ENCODE assay signal across 3 fruit fly cellular contexts in the genomic region with DNA sequence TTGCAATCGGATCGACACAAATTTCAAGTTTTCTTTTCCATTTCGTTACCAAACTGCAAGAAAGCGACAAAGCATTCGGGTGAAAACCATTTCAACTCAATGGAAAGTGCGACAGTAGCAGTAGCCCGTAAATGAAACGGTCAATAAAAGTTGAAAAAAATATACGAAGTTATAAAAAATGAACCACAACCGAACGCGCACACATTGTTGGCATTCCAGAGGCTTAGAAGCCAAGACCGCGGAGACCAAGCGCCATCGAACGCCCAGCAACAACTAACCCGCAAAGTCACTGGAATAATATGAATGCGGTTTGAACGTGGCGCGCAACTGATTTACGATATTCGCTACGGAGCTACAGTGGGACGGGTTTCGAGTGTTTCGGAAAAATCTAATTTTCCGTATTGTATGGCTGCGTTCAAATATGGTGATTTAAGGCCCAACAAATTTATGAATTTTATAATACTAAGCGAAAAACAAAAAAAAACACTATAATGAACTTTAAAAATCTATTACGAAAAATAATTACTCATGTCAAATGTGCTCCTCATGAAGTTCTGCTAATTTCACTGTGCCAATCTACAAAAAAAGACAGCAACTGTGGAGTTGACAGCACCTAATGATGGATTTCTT.
A peak's percentile ranks its signal among the peaks of the same experiment; 100 is the strongest.
TF ChIP-seq lines count a peak whose summit lies in the region.

No protein-coding gene starts in this region.

TF ChIP-seq in whole organism, embryonic, 481 proteins besides CTCF, POLR2A, EP300 and RAD21 (continued from another document and continues in another):
- peak; percentile 34 for TF ChIP-seq CG18764 (GFP tag; optimal IDR thresholded peaks at IDR 0.05; lab: Kevin White, UChicago)
- peak; percentile 12 for TF ChIP-seq CG10543 (GFP tag; optimal IDR thresholded peaks at IDR 0.05; lab: Kevin White, UChicago)
- no peak for TF ChIP-seq yki (optimal IDR thresholded peaks at IDR 0.05; lab: Kevin White, UChicago)
- TF ChIP-seq onecut (GFP tag; IDR thresholded peaks at IDR 0.05; lab: Robert Waterston, UW): 0 out of 2 replicates have a peak, but pooled peaks have one; percentile 28
- TF ChIP-seq fd3F (GFP tag; optimal IDR thresholded peaks at IDR 0.05; lab: Kevin White, UChicago): no peak
- peak; percentile 74 for TF ChIP-seq Drgx (GFP tag; IDR thresholded peaks at IDR 0.05; lab: Robert Waterston, UW)
- no peak for TF ChIP-seq Neu2 (GFP tag; optimal IDR thresholded peaks at IDR 0.05; lab: Kevin White, UChicago; ENCODE audit: borderline replicate concordance)
- TF ChIP-seq slbo (GFP tag; IDR thresholded peaks at IDR 0.05; lab: Robert Waterston, UW): peak; percentile 61; the same call in 1 of the 2 replicates
- TF ChIP-seq tup (GFP tag; optimal IDR thresholded peaks at IDR 0.05; lab: Kevin White, UChicago): no peak
- TF ChIP-seq CG17568 (GFP tag; optimal IDR thresholded peaks at IDR 0.05; lab: Kevin White, UChicago): no peak
- TF ChIP-seq CG8478 (optimal IDR thresholded peaks at IDR 0.05; lab: Kevin White, UChicago): no peak
- TF ChIP-seq CG1233 (GFP tag; optimal IDR thresholded peaks at IDR 0.05; lab: Kevin White, UChicago): no peak
- TF ChIP-seq CG34224 (GFP tag; IDR thresholded peaks at IDR 0.05; lab: Robert Waterston, UW; ENCODE audit: partially characterized antibody): no peak
- peak; percentile 53 for TF ChIP-seq CG2678 (tag; optimal IDR thresholded peaks at IDR 0.05; lab: Kevin White, UChicago)
- TF ChIP-seq D19B (GFP tag; optimal IDR thresholded peaks at IDR 0.05; lab: Kevin White, UChicago): peak; percentile 14
- no peak for TF ChIP-seq zen2 (GFP tag; IDR thresholded peaks at IDR 0.05; lab: Robert Waterston, UW; ENCODE audit: partially characterized antibody)
- TF ChIP-seq CG8089 (GFP tag; optimal IDR thresholded peaks at IDR 0.05; lab: Kevin White, UChicago): no peak
- no peak for TF ChIP-seq lbe (GFP tag; optimal IDR thresholded peaks at IDR 0.05; lab: Kevin White, UChicago)
- no peak for TF ChIP-seq so (GFP tag; IDR thresholded peaks at IDR 0.05; lab: Robert Waterston, UW)
- no peak for TF ChIP-seq nerfin-2 (GFP tag; IDR thresholded peaks at IDR 0.05; lab: Robert Waterston, UW; ENCODE audit: partially characterized antibody)
- TF ChIP-seq CG8290 (GFP tag; optimal IDR thresholded peaks at IDR 0.05; lab: Kevin White, UChicago): no peak
- no peak for TF ChIP-seq CG8290 (tag; optimal IDR thresholded peaks at IDR 0.05; lab: Kevin White, UChicago)
- peak; percentile 56 for TF ChIP-seq Ada2b (GFP tag; IDR thresholded peaks at IDR 0.05; lab: Robert Waterston, UW)
- no peak for TF ChIP-seq zf30C (GFP tag; optimal IDR thresholded peaks at IDR 0.05; lab: Kevin White, UChicago)
- no peak for TF ChIP-seq Dref (GFP tag; IDR thresholded peaks at IDR 0.05; lab: Robert Waterston, UW)
- no peak for TF ChIP-seq Sry-δ (GFP tag; optimal IDR thresholded peaks at IDR 0.05; lab: Kevin White, UChicago)
- TF ChIP-seq gsb (GFP tag; IDR thresholded peaks at IDR 0.05; lab: Robert Waterston, UW): peak; percentile 51; the same call in 1 of the 2 replicates
- peak; percentile 8 for TF ChIP-seq CG7786 (GFP tag; optimal IDR thresholded peaks at IDR 0.05; lab: Kevin White, UChicago)
- TF ChIP-seq nom (GFP tag; optimal IDR thresholded peaks at IDR 0.05; lab: Kevin White, UChicago): no peak
- TF ChIP-seq Mes4 (GFP tag; optimal IDR thresholded peaks at IDR 0.05; lab: Kevin White, UChicago): peak; percentile 11
- peak; percentile 5 for TF ChIP-seq sug (tag; optimal IDR thresholded peaks at IDR 0.05; lab: Kevin White, UChicago)
- no peak for TF ChIP-seq TFAM (GFP tag; optimal IDR thresholded peaks at IDR 0.05; lab: Kevin White, UChicago)
- TF ChIP-seq CG9876 (GFP tag; optimal IDR thresholded peaks at IDR 0.05; lab: Kevin White, UChicago): no peak
- peak; percentile 34 for TF ChIP-seq slou (GFP tag; optimal IDR thresholded peaks at IDR 0.05; lab: Kevin White, UChicago)
- TF ChIP-seq NC2α (GFP tag; optimal IDR thresholded peaks at IDR 0.05; lab: Kevin White, UChicago): no peak
- TF ChIP-seq NFAT (GFP tag; IDR thresholded peaks at IDR 0.05; lab: Robert Waterston, UW): 0 out of 2 replicates have a peak, but pooled peaks have one; percentile 19
- no peak for TF ChIP-seq Rx (GFP tag; IDR thresholded peaks at IDR 0.05; lab: Robert Waterston, UW)
- TF ChIP-seq PHDP (tag; optimal IDR thresholded peaks at IDR 0.05; lab: Kevin White, UChicago): peak; percentile 51
- peak; percentile 47 for TF ChIP-seq mam (GFP tag; optimal IDR thresholded peaks at IDR 0.05; lab: Kevin White, UChicago)
- TF ChIP-seq CG33557 (GFP tag; optimal IDR thresholded peaks at IDR 0.05; lab: Kevin White, UChicago): no peak
- TF ChIP-seq CG13296 (GFP tag; optimal IDR thresholded peaks at IDR 0.05; lab: Kevin White, UChicago): no peak

TF ChIP-seq in whole organism, prepupa, 60 proteins besides CTCF, POLR2A, EP300 and RAD21 (continued from another document):
- TF ChIP-seq CG3032 (tag; optimal IDR thresholded peaks at IDR 0.05; lab: Kevin White, UChicago) (no peak), CG6276 (GFP tag; optimal IDR thresholded peaks at IDR 0.05; lab: Kevin White, UChicago) (peak; percentile 71), achi (GFP tag; optimal IDR thresholded peaks at IDR 0.05; lab: Kevin White, UChicago) (peak; percentile 55), cyc (GFP tag; optimal IDR thresholded peaks at IDR 0.05; lab: Kevin White, UChicago) (no peak), CG32006 (GFP tag; optimal IDR thresholded peaks at IDR 0.05; lab: Kevin White, UChicago) (peak; percentile 80), Hr4 (GFP tag; optimal IDR thresholded peaks at IDR 0.05; lab: Kevin White, UChicago) (peak; percentile 78), CG31627 (GFP tag; optimal IDR thresholded peaks at IDR 0.05; lab: Kevin White, UChicago) (peak; percentile 22), Eip93F (GFP tag; optimal IDR thresholded peaks at IDR 0.05; lab: Kevin White, UChicago) (no peak), Blimp-1 (GFP tag; optimal IDR thresholded peaks at IDR 0.05; lab: Kevin White, UChicago) (no peak), dsx (GFP tag; optimal IDR thresholded peaks at IDR 0.05; lab: Kevin White, UChicago; ENCODE audit: poor library complexity, severe bottlenecking) (no peak), topi (GFP tag; optimal IDR thresholded peaks at IDR 0.05; lab: Kevin White, UChicago) (peak; percentile 50), CG15336 (GFP tag; IDR thresholded peaks at IDR 0.05; lab: Robert Waterston, UW) (peak; percentile 79), CG9139 (GFP tag; optimal IDR thresholded peaks at IDR 0.05; lab: Kevin White, UChicago) (no peak), Hr38 (GFP tag; optimal IDR thresholded peaks at IDR 0.05; lab: Kevin White, UChicago) (no peak), ss (GFP tag; optimal IDR thresholded peaks at IDR 0.05; lab: Kevin White, UChicago) (no peak), CG7368 (GFP tag; optimal IDR thresholded peaks at IDR 0.05; lab: Kevin White, UChicago) (no peak), fd85E (GFP tag; optimal IDR thresholded peaks at IDR 0.05; lab: Kevin White, UChicago) (no peak), Hr39 (GFP tag; optimal IDR thresholded peaks at IDR 0.05; lab: Kevin White, UChicago) (peak; percentile 33), CG6854 (GFP tag; optimal IDR thresholded peaks at IDR 0.05; lab: Kevin White, UChicago) (no peak), CG6792 (GFP tag; optimal IDR thresholded peaks at IDR 0.05; lab: Kevin White, UChicago) (no peak), CG10669 (GFP tag; optimal IDR thresholded peaks at IDR 0.05; lab: Kevin White, UChicago) (no peak), CG4318 (GFP tag; optimal IDR thresholded peaks at IDR 0.05; lab: Kevin White, UChicago) (peak; percentile 44), fkh (GFP tag; optimal IDR thresholded peaks at IDR 0.05; lab: Kevin White, UChicago) (no peak), CG6808 (GFP tag; optimal IDR thresholded peaks at IDR 0.05; lab: Kevin White, UChicago) (no peak), pdm3 (GFP tag; optimal IDR thresholded peaks at IDR 0.05; lab: Kevin White, UChicago) (peak; percentile 67), Sox15 (GFP tag; optimal IDR thresholded peaks at IDR 0.05; lab: Kevin White, UChicago) (no peak), lz (GFP tag; optimal IDR thresholded peaks at IDR 0.05; lab: Kevin White, UChicago) (peak; percentile 39), CG1621 (tag; optimal IDR thresholded peaks at IDR 0.05; lab: Kevin White, UChicago) (no peak), Smox (GFP tag; optimal IDR thresholded peaks at IDR 0.05; lab: Kevin White, UChicago) (peak; percentile 15), acj6 (GFP tag; optimal IDR thresholded peaks at IDR 0.05; lab: Kevin White, UChicago) (peak; percentile 21), Eip78C (GFP tag; lab: Kevin White, UChicago) (peak; percentile 90), CG6163 (GFP tag; IDR thresholded peaks at IDR 0.05; lab: Robert Waterston, UW) (0 out of 3 replicates have a peak, but pooled peaks have one; percentile 41), CG11294 (GFP tag; IDR thresholded peaks at IDR 0.05; lab: Robert Waterston, UW) (0 out of 2 replicates have a peak, but pooled peaks have one; percentile 8), vri (GFP tag; optimal IDR thresholded peaks at IDR 0.05; lab: Kevin White, UChicago) (peak; percentile 20), eg (GFP tag; IDR thresholded peaks at IDR 0.05; lab: Robert Waterston, UW) (peak; percentile 33; the same call in 1 of the 3 replicates), Sox102F (GFP tag; optimal IDR thresholded peaks at IDR 0.05; lab: Kevin White, UChicago) (peak; percentile 1), net (GFP tag; optimal IDR thresholded peaks at IDR 0.05; lab: Kevin White, UChicago) (peak; percentile 54), CG8119 (GFP tag; IDR thresholded peaks at IDR 0.05; lab: Robert Waterston, UW) (peak; percentile 70; the same call in 2 of the 3 replicates), Gug (GFP tag; IDR thresholded peaks at IDR 0.05; lab: Robert Waterston, UW) (no peak), svp (GFP tag; lab: Kevin White, UChicago) (peak; percentile 33)

TF ChIP-seq in whole organism, wandering third instar larva, 38 proteins besides CTCF, POLR2A, EP300 and RAD21 (continued from another document):
- no peak for TF ChIP-seq Hr83 (GFP tag; optimal IDR thresholded peaks at IDR 0.05; lab: Kevin White, UChicago; ENCODE audit: poor library complexity, severe bottlenecking)
- TF ChIP-seq HLH106 (tag; optimal IDR thresholded peaks at IDR 0.05; lab: Kevin White, UChicago): peak; percentile 17
- no peak for TF ChIP-seq GATAd (GFP tag; optimal IDR thresholded peaks at IDR 0.05; lab: Kevin White, UChicago)
- no peak for TF ChIP-seq Abd-B (GFP tag; optimal IDR thresholded peaks at IDR 0.05; lab: Kevin White, UChicago)
- TF ChIP-seq tai (GFP tag; optimal IDR thresholded peaks at IDR 0.05; lab: Kevin White, UChicago): no peak
- peak; percentile 51 for TF ChIP-seq br (GFP tag; optimal IDR thresholded peaks at IDR 0.05; lab: Kevin White, UChicago)
- no peak for TF ChIP-seq pan (optimal IDR thresholded peaks at IDR 0.05; lab: Kevin White, UChicago)
- TF ChIP-seq Mio (GFP tag; optimal IDR thresholded peaks at IDR 0.05; lab: Kevin White, UChicago): peak; percentile 2
- TF ChIP-seq ey (GFP tag; optimal IDR thresholded peaks at IDR 0.05; lab: Kevin White, UChicago): peak; percentile 44
- no peak for TF ChIP-seq N (GFP tag; optimal IDR thresholded peaks at IDR 0.05; lab: Kevin White, UChicago)
- TF ChIP-seq lola (GFP tag; optimal IDR thresholded peaks at IDR 0.05; lab: Kevin White, UChicago): no peak
- TF ChIP-seq CG9705 (GFP tag; optimal IDR thresholded peaks at IDR 0.05; lab: Kevin White, UChicago): no peak
- TF ChIP-seq Dif (GFP tag; optimal IDR thresholded peaks at IDR 0.05; lab: Kevin White, UChicago; ENCODE audit: partially characterized antibody): no peak
- TF ChIP-seq Hnf4 (GFP tag; optimal IDR thresholded peaks at IDR 0.05; lab: Kevin White, UChicago): no peak
- peak; percentile 48 for TF ChIP-seq fru (GFP tag; optimal IDR thresholded peaks at IDR 0.05; lab: Kevin White, UChicago)
- TF ChIP-seq CG32264 (GFP tag; optimal IDR thresholded peaks at IDR 0.05; lab: Kevin White, UChicago): no peak
